Worm (Caenorhabditis elegans): Measurements from ENCODE around the gene R09E10.8.

DNA sequence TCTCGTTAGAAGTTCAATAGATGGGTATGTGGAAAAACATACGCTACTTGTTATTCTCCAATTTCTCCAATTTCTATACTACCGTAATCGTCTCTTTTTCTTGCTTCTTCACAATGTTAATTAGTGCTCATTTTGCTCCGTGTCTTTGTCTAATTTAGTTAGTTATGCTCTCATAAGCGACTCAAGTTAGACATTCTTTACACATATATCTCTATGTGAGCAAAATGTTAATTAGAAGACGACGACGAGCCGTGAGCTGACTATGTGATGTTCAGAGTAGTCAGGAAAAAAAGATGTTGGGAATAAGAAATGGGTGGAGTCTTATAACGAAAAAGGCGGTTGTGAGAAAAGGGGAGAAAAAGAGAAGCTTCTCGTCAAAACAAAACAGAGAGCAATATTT, 37.3 kb upstream of the R09E10.8 start:
- no peak for TF ChIP-seq Y56A3A.18 (GFP tag; IDR thresholded peaks at IDR 0.05)
- no peak for TF ChIP-seq F33H1.4 (GFP tag; IDR thresholded peaks at IDR 0.05)
- TF ChIP-seq Y79H2A.3 (GFP tag; conservative IDR thresholded peaks at IDR 0.05), result no peak
- TF ChIP-seq athp-1 (tag; optimal IDR thresholded peaks at IDR 0.05), result no peak
- no peak for TF ChIP-seq ztf-22 (GFP tag; optimal IDR thresholded peaks at IDR 0.05)
- no peak for TF ChIP-seq mxl-1 (tag; optimal IDR thresholded peaks at IDR 0.05)
- TF ChIP-seq unc-130 (GFP tag; optimal IDR thresholded peaks at IDR 0.05), result no peak
- TF ChIP-seq bed-1 (GFP tag; IDR thresholded peaks at IDR 0.05), result no peak

All from whole organism, young adult.